Fruit fly (Drosophila melanogaster) S2 (cell line): Measurements from ENCODE around the gene CG31730.
"Not testable (repeated sequence)": the region's sequence is repeated elsewhere in the genome, so short reads cannot be mapped to it uniquely, and the experiment has no call there.

Source experiments
- CG8478 ChIP-seq: fragments of >200 bp; optimal IDR thresholded peaks from 2 replicates; lab custom pipeline; 2018
- CTCF ChIP-seq, 2 experiments: fragments of >200 bp; optimal IDR thresholded peaks; 2 replicates each; lab custom pipeline; 2018

CG31730 gene

dm6 chr2L:13227242-13227641, 32.3 kb downstream of the CG31730 start, which contains the start of gene CG16813:
Gene CG16813, plus strand, starts transcription at chr2L:13227529.
- TF ChIP-seq CTCF (optimal IDR thresholded peaks at IDR 0.05; lab: Kevin White, UChicago): no peak
- TF ChIP-seq CG8478 (lab: Kevin White, UChicago): no peak

- TF ChIP-seq CG8478 (lab: Kevin White, UChicago): no peak
- no peak for TF ChIP-seq CTCF (optimal IDR thresholded peaks at IDR 0.05; lab: Kevin White, UChicago)
These were observed 34.2 kb downstream of the CG31730 start, which contains the start of gene CG15480 for dm6 chr2L:13225225-13225840. Gene CG15480, minus strand, starts transcription at chr2L:13225275.

- TF ChIP-seq CTCF (optimal IDR thresholded peaks at IDR 0.05; lab: Kevin White, UChicago) (no peak), CG8478 (lab: Kevin White, UChicago) (no peak)
These were observed 37.3 kb downstream of the CG31730 start, which contains the start of the genes Ski6 and CG16812 for dm6 chr2L:13222225-13222648. Gene Ski6, minus strand, starts transcription at chr2L:13222429. Gene CG16812, plus strand, starts transcription at chr2L:13222587.

dm6 chr2L:13219281-13220092, 40.1 kb downstream of the CG31730 start, which contains the start of the genes CG9426 and mRF1:
Gene CG9426, minus strand, starts transcription at chr2L:13219923.
Gene mRF1, plus strand, starts transcription at chr2L:13219979.
- no peak for TF ChIP-seq CTCF (optimal IDR thresholded peaks at IDR 0.05; lab: Kevin White, UChicago)
- TF ChIP-seq CG8478 (lab: Kevin White, UChicago): no peak

- no peak for TF ChIP-seq CTCF (optimal IDR thresholded peaks at IDR 0.05; lab: Kevin White, UChicago)
These were observed 44.5 kb downstream of the CG31730 start, which contains the start of gene kek4 for dm6 chr2L:13215010-13215409. Gene kek4, minus strand, starts transcription at chr2L:13215350.

dm6 chr2L:13211764-13212265, 47.7 kb downstream of the CG31730 start, which contains the start of gene CG15482:
Gene CG15482, minus strand, starts transcription at chr2L:13211814.
- TF ChIP-seq CTCF (optimal IDR thresholded peaks at IDR 0.05; lab: Kevin White, UChicago); CG8478 (lab: Kevin White, UChicago): not testable (repeated sequence)
